Worm (Caenorhabditis elegans) whole organism, midembryonic: ENCODE results near the gene dpf-5.

Source experiments
- T22C8.4 ChIP-seq: fragments of 200-800 bp; sonication (Bioruptor generic); IDR thresholded peaks from 2 replicates; pipeline ENCODE4 v1.3.6; 2022; ENCODE audit warnings: missing genetic modification characterization, missing compliant biosample characterization
- cog-1 ChIP-seq: sonication (generic microtip); optimal IDR thresholded peaks from 2 replicates; lab custom pipeline; 2016; ENCODE audit warnings: missing genetic modification characterization, missing compliant biosample characterization
- flt-1 ChIP-seq: fragments of 200-800 bp; sonication (Bioruptor generic); IDR thresholded peaks from 2 replicates; pipeline ENCODE4 v1.3.6; 2022; ENCODE audit warnings: missing genetic modification characterization, missing compliant biosample characterization
- klf-2 ChIP-seq: fragments of 200-800 bp; sonication (Bioruptor generic); conservative IDR thresholded peaks from 2 replicates; pipeline ENCODE4 v1.3.6; 2022; ENCODE audit warnings: missing genetic modification reagents, missing genetic modification characterization, missing compliant biosample characterization
- med-1 ChIP-seq: sonication (generic microtip); optimal IDR thresholded peaks from 2 replicates; lab custom pipeline; 2017; ENCODE audit warnings: missing genetic modification characterization, mild to moderate bottlenecking, missing compliant biosample characterization, antibody characterized with exemption, missing genetic modification reagents; ENCODE audit not compliant: insufficient read depth
- ref-1 ChIP-seq: fragments of 200-800 bp; sonication (Bioruptor generic); conservative IDR thresholded peaks from 2 replicates; pipeline ENCODE4 v1.3.6; 2022; ENCODE audit warnings: missing genetic modification reagents, missing genetic modification characterization, missing compliant biosample characterization
- tab-1 ChIP-seq: fragments of 200-800 bp; sonication (Bioruptor generic); IDR thresholded peaks from 2 replicates; pipeline ENCODE4 v1.3.6; 2022; ENCODE audit warnings: missing genetic modification characterization, missing compliant biosample characterization
- ztf-23 ChIP-seq: fragments of 200-800 bp; sonication (Bioruptor generic); IDR thresholded peaks from 2 replicates; pipeline ENCODE4 v1.3.6; 2022; ENCODE audit warnings: missing genetic modification reagents, missing genetic modification characterization, missing compliant biosample characterization
- ztf-29 ChIP-seq: fragments of 200-800 bp; sonication (Bioruptor generic); IDR thresholded peaks from 2 replicates; pipeline ENCODE4 v1.3.6; 2022; ENCODE audit warnings: missing genetic modification reagents, missing genetic modification characterization, missing compliant biosample characterization

DNA sequence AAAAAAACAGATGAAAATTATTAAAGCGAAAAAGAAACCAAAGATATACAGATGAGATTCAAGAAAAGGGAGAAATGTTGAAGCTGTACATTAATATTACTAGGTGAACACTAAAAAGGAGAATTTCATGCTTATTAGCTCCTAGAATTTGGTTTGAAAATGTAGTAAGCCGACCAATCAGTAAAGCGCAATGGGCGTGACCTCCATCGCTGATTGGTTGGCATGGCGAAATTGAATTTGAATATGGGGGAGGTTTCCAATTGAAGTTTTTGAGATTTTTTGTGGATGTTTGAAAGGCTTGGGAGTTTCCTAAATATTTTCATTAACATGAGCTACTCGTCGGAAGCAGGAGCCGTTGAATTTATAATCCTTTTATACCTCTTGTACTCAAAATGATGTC is 29.9 kb downstream of the dpf-5 start:
- TF ChIP-seq T22C8.4 (GFP tag; lab: Robert Waterston, UW): no peak
- TF ChIP-seq ztf-23 (GFP tag; lab: Robert Waterston, UW): no peak
- no peak for TF ChIP-seq ztf-29 (GFP tag; lab: Robert Waterston, UW)
- no peak for TF ChIP-seq ref-1 (GFP tag; lab: Robert Waterston, UW)
- TF ChIP-seq flt-1: no peak
- no peak for TF ChIP-seq cog-1
- no peak for TF ChIP-seq med-1
- TF ChIP-seq klf-2 (GFP tag; lab: Robert Waterston, UW): no peak
- no peak for TF ChIP-seq tab-1 (GFP tag; lab: Robert Waterston, UW)
